Fruit fly (Drosophila melanogaster) S2 (cell line): ENCODE measurements around the gene Tasp1.

Source experiments
- CG8478 ChIP-seq: fragments of >200 bp; optimal IDR thresholded peaks from 2 replicates; lab custom pipeline; 2018
- CTCF ChIP-seq, 2 experiments: fragments of >200 bp; optimal IDR thresholded peaks; 2 replicates each; lab custom pipeline; 2018

Tasp1 gene

dm6 chr3L:16048086-16048485 lies 39.2 kb downstream of the Tasp1 start:
- TF ChIP-seq CTCF (optimal IDR thresholded peaks at IDR 0.05; lab: Kevin White, UChicago) (no peak), CG8478 (lab: Kevin White, UChicago) (no peak)

- TF ChIP-seq CTCF (optimal IDR thresholded peaks at IDR 0.05; lab: Kevin White, UChicago) (no peak), CG8478 (lab: Kevin White, UChicago) (no peak)
These were observed 40.2 kb downstream of the Tasp1 start for dm6 chr3L:16047105-16047504.

dm6 chr3L:16046387-16047066 lies 40.8 kb downstream of the Tasp1 start:
- TF ChIP-seq CG8478 (lab: Kevin White, UChicago) (no peak), CTCF (optimal IDR thresholded peaks at IDR 0.05; lab: Kevin White, UChicago) (no peak)

dm6 chr3L:16045831-16046336 lies 41.4 kb downstream of the Tasp1 start:
- TF ChIP-seq CTCF (optimal IDR thresholded peaks at IDR 0.05; lab: Kevin White, UChicago) (no peak), CG8478 (lab: Kevin White, UChicago) (no peak)

dm6 chr3L:16045083-16045830 lies 42.1 kb downstream of the Tasp1 start:
- TF ChIP-seq CTCF (optimal IDR thresholded peaks at IDR 0.05; lab: Kevin White, UChicago) (no peak), CG8478 (lab: Kevin White, UChicago) (no peak)

DNA sequence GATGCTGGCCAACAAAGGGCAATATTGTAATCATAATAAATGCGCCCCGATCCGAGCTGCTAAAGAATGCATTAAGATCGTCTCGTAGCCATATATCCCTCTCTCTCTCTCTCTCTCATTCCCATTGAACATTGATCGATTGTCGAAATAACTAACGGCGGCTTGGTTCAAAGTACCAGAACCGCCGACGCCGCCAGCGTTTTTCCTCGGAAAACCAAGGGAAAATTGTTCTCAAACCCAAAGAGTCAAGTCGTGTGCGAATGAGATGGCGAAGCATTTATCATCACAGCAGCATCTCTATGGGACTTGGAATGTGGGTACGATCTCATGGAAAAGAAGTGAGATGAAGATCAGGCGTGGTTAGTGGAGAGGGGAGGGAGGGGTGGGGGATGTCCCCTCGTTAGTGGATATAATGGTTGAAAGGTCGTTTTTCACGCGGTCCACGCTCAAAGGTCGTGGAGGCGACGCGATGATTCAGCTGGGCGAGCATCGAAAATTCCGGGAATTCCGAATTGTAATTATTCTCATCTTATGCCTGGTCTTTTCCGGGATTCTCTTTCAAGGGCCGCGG lies 43.5 kb downstream of the Tasp1 start:
- TF ChIP-seq CTCF (optimal IDR thresholded peaks at IDR 0.05; lab: Kevin White, UChicago): no peak
- no peak for TF ChIP-seq CG8478 (lab: Kevin White, UChicago)

DNA sequence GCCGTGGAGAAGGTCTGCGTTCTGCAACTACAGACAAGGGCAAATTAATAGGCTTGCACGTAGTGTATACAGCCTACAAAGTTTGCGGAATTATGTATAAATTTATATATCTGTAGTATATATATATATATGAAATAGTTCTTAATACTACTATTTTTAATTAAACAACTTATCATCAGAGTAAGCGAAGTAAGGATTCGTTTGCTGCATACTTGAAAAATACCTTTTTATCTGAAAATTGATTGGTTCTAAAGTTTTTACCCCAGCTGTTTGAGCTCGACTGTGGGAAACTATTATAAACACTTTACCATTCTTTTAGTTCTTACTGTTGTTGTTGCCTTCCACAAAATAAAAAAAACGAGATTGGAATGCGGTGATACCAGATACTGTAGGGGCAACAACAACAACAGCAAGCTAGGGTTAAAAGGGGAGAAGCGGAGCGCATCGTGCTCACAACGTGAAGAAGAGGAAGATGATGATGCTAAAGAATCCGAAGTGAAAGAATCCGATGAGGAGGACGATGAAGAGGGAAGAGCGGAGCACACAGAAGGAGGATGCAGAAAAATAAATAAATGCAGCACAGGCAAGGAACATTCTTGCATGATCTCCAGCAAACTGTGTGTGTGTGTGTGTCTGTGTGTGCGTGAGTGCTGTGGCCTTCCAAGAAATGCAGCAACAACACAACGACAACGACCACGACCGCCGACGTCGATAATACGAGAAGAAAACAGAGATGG lies 44.1 kb downstream of the Tasp1 start:
- no peak for TF ChIP-seq CTCF (optimal IDR thresholded peaks at IDR 0.05; lab: Kevin White, UChicago)

DNA sequence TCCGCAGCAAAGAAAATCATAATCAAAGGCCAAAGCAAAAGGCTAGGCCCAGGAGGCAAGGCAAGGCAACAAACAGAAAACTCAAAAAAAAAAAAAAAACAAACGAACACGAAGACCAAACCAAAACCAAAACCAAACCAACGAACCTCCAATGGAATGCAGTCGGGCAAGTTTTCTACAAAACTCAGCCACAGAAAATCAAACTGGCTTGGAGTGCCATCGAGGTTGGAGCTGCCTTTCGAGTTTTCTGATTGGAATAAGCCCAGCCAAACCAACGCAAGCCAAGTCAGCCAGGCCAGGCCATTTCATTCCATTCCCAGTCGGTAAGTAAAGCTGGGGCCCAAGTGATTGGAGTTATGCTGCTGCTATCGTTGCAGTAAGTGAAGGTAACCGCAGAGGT lies 44.7 kb downstream of the Tasp1 start:
- TF ChIP-seq CG8478 (lab: Kevin White, UChicago): no peak
- TF ChIP-seq CTCF (optimal IDR thresholded peaks at IDR 0.05; lab: Kevin White, UChicago): no peak

DNA sequence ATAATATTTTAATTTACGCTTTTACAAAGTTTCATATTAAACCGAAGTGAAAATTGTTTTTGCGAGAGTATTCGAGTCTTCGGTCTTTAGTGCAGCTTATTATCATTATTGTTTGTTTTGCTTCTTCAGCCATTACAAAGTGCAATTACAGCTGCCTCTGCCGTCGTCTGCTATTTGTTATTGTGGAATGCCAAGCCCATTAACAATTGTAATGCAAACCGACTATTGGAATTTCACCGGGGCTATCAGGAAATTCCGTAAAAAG lies 45.3 kb downstream of the Tasp1 start:
- TF ChIP-seq CTCF (optimal IDR thresholded peaks at IDR 0.05; lab: Kevin White, UChicago): no peak
- TF ChIP-seq CG8478 (lab: Kevin White, UChicago): no peak

DNA sequence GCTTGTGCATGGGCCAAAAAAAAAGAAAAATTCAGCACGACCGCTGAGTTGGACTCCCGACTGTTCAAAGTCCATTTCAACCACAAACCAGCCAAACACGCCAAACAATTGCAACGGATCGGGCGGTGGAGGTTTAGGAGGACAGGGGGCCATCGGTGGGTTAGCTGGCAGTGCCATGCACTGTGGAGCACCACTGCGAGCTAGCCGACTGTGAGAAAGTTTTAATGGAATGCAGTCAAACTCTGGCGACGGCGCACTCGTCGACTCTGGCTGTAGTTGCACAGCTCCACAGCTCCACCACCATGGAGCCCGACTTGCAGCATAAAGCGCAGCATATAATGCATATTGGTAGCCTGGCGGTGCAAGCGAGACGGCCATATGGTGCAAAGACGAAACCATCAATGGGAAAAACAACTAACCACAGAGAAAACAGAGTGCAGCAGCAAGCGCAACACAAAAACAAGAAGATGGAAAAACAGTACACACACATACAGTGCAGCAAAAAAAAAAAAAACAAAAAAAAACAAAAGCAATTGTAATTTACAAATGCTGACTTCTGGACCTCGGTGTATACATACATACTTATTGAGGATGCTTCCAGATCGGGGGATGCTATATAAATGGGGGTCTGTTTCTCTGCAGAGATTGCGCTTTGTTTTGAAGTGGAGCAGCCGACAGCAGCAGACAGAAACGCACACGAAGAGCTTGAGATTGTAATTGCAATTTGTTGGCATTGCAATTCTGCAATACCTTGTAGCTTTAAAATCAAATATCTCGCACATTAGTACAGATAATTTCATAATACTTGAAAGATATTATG lies 45.9 kb downstream of the Tasp1 start:
- no peak for TF ChIP-seq CG8478 (lab: Kevin White, UChicago)
- TF ChIP-seq CTCF (optimal IDR thresholded peaks at IDR 0.05; lab: Kevin White, UChicago): no peak

- TF ChIP-seq CTCF (optimal IDR thresholded peaks at IDR 0.05; lab: Kevin White, UChicago) (no peak), CG8478 (lab: Kevin White, UChicago) (no peak)
These were observed 46.9 kb downstream of the Tasp1 start for dm6 chr3L:16040389-16040788.

DNA sequence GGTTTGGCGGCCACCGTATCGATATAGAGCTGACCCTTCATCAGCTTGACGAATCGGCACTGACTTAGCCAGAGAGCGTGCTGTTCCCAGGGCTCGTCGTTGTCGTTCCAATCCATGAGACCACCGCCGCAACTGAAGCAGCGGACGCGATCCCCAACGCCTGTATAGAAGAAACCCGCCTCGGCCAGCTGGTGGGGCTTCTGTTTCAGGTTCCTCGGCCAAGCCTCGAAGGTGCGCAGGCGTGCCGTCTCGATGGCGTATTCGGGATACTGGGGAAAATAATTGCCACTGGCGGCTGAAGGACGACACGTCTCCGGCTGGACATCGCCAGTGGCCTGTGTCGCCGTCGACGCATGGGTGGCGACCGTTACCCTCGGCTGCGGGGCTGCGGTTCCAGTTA lies 48.3 kb downstream of the Tasp1 start:
- TF ChIP-seq CTCF (optimal IDR thresholded peaks at IDR 0.05; lab: Kevin White, UChicago): no peak
- TF ChIP-seq CG8478 (lab: Kevin White, UChicago): no peak

DNA sequence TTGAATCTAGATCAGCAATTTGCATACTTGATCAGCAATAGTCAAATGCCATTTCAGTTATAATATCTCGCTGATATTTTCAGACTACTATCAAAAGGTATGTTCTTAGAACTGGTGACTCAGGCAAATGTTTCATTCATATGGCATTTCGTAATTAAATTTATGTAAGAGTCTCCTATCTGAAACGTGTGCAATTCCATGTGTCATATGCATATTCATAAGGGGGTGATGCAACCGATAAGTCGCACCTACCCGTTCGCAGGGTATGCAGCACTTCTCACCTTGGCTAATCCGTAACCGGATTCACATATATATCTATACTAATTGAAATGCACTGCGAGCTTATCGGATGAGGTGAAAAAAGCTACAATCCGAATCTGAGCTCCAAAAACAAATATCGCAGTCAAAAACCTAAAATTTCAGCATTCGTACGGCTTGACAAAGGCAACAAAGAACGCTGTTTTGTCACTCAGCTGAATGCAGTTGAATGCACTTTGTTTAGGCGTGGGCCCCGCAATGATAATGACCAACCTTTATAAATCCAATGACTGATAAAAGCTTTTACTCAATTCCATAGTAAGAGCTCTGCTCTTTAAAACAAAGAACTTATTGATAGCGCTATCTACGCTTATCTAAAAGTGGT lies 49.5 kb downstream of the Tasp1 start:
- TF ChIP-seq CTCF (optimal IDR thresholded peaks at IDR 0.05; lab: Kevin White, UChicago) (no peak), CG8478 (lab: Kevin White, UChicago) (no peak)

dm6 chr3L:16037048-16037477 lies 50.3 kb downstream of the Tasp1 start:
- TF ChIP-seq CG8478 (lab: Kevin White, UChicago) (no peak), CTCF (optimal IDR thresholded peaks at IDR 0.05; lab: Kevin White, UChicago) (peak; percentile 55 to 73)
